Worm (Caenorhabditis elegans) whole organism, L3 larva: Measurements from ENCODE around the gene npr-5.
A peak's percentile ranks its signal among the peaks of the same experiment; 100 is the strongest.

Experiments
- R02D3.7 ChIP-seq: fragments of 150-350 bp; optimal IDR thresholded peaks from 2 replicates; lab custom pipeline; 2014; ENCODE audit warnings: missing biosample characterization, missing genetic modification characterization
- aly-2 ChIP-seq: fragments of 150-350 bp; optimal IDR thresholded peaks from 2 replicates; lab custom pipeline; 2014; ENCODE audit warnings: missing biosample characterization, missing genetic modification characterization
- ama-1 ChIP-seq: fragments of 150-350 bp; optimal IDR thresholded peaks from 2 replicates; lab custom pipeline; 2018
- ceh-82 ChIP-seq: fragments of 150-350 bp; optimal IDR thresholded peaks from 2 replicates; lab custom pipeline; 2014; ENCODE audit warnings: missing biosample characterization, missing genetic modification characterization
- ceh-9 ChIP-seq: sonication (generic microtip); optimal IDR thresholded peaks from 2 replicates; lab custom pipeline; 2018; ENCODE audit warnings: missing biosample characterization, missing genetic modification characterization
- daf-12 ChIP-seq: fragments of 150-350 bp; optimal IDR thresholded peaks from 2 replicates; lab custom pipeline; 2014; ENCODE audit warnings: missing biosample characterization, missing genetic modification reagents, missing genetic modification characterization
- egl-27 ChIP-seq: sonication (generic microtip); optimal IDR thresholded peaks from 4 replicates; lab custom pipeline; 2017; ENCODE audit warnings: missing biosample characterization, missing genetic modification reagents, missing genetic modification characterization
- egl-5 ChIP-seq: fragments of 150-350 bp; optimal IDR thresholded peaks from 2 replicates; lab custom pipeline; 2017; ENCODE audit warnings: missing biosample characterization, missing genetic modification reagents, missing genetic modification characterization, inconsistent platforms
- elt-1 ChIP-seq: fragments of 150-350 bp; optimal IDR thresholded peaks from 2 replicates; lab custom pipeline; 2014; ENCODE audit warnings: missing biosample characterization, missing genetic modification characterization
- elt-2 ChIP-seq: sonication (generic microtip); optimal IDR thresholded peaks from 2 replicates; lab custom pipeline; 2016; ENCODE audit warnings: missing genetic modification reagents, mild to moderate bottlenecking, missing genetic modification characterization, missing compliant biosample characterization
- elt-3 ChIP-seq, 3 experiments: fragments of 150-350 bp in 1 of 3; sonication (generic microtip) in 2 of 3; optimal IDR thresholded peaks; 2 replicates in 2 of 3; 4 replicates in 1 of 3; lab custom pipeline; 2014 to 2017; ENCODE audit warnings: missing biosample characterization in 3 of 3, missing genetic modification characterization in 3 of 3
- eor-1 ChIP-seq, 2 experiments: fragments of 150-350 bp; optimal IDR thresholded peaks; 2 replicates each; lab custom pipeline; 2014 to 2018; ENCODE audit warnings: missing biosample characterization in 2 of 2, missing genetic modification characterization in 2 of 2
- fkh-10 ChIP-seq: sonication (generic microtip); optimal IDR thresholded peaks from 2 replicates; lab custom pipeline; 2017; ENCODE audit warnings: missing biosample characterization, missing genetic modification reagents, missing genetic modification characterization
- fos-1 ChIP-seq: fragments of 150-350 bp; optimal IDR thresholded peaks from 2 replicates; lab custom pipeline; 2014; ENCODE audit warnings: missing biosample characterization, missing genetic modification characterization
- hmg-11 ChIP-seq: sonication (generic microtip); optimal IDR thresholded peaks from 2 replicates; lab custom pipeline; 2016; ENCODE audit warnings: missing genetic modification characterization, missing compliant biosample characterization
- jun-1 ChIP-seq: fragments of 150-350 bp; optimal IDR thresholded peaks from 2 replicates; lab custom pipeline; 2014; ENCODE audit warnings: missing biosample characterization, missing genetic modification reagents, missing genetic modification characterization
- lin-15B ChIP-seq: fragments of 150-350 bp; optimal IDR thresholded peaks from 2 replicates; lab custom pipeline; 2014; ENCODE audit warnings: missing biosample characterization, missing genetic modification characterization
- lsy-12 ChIP-seq: sonication (generic microtip); optimal IDR thresholded peaks from 2 replicates; lab custom pipeline; 2016; ENCODE audit warnings: mild to moderate bottlenecking, missing genetic modification characterization, missing compliant biosample characterization
- mml-1 ChIP-seq: fragments of 150-350 bp; sonication (generic microtip); optimal IDR thresholded peaks from 3 replicates; lab custom pipeline; 2014; ENCODE audit warnings: missing biosample characterization, missing genetic modification characterization
- nfya-1 ChIP-seq: sonication (generic microtip); optimal IDR thresholded peaks from 2 replicates; lab custom pipeline; 2017; ENCODE audit warnings: missing genetic modification characterization, mild to moderate bottlenecking, missing compliant biosample characterization, antibody characterized with exemption, moderate library complexity; ENCODE audit not compliant: insufficient read depth
- nhr-11 ChIP-seq: fragments of 150-350 bp; optimal IDR thresholded peaks from 2 replicates; lab custom pipeline; 2014; ENCODE audit warnings: missing biosample characterization, missing genetic modification characterization
- nhr-12 ChIP-seq: fragments of 150-350 bp; optimal IDR thresholded peaks from 2 replicates; lab custom pipeline; 2014; ENCODE audit warnings: missing biosample characterization, missing genetic modification characterization
- nhr-28 ChIP-seq: fragments of 150-350 bp; optimal IDR thresholded peaks from 2 replicates; lab custom pipeline; 2014; ENCODE audit warnings: missing biosample characterization, missing genetic modification characterization
- nhr-67 ChIP-seq: fragments of 150-350 bp; optimal IDR thresholded peaks from 2 replicates; lab custom pipeline; 2014; ENCODE audit warnings: missing biosample characterization, missing genetic modification characterization
- nhr-77 ChIP-seq: fragments of 150-350 bp; optimal IDR thresholded peaks from 2 replicates; lab custom pipeline; 2014; ENCODE audit warnings: missing biosample characterization, missing genetic modification characterization
- pha-4 ChIP-seq: fragments of 150-350 bp; optimal IDR thresholded peaks from 2 replicates; lab custom pipeline; 2014; ENCODE audit warnings: missing biosample characterization, missing genetic modification reagents, missing genetic modification characterization
- pqm-1 ChIP-seq: fragments of 150-350 bp; optimal IDR thresholded peaks from 2 replicates; lab custom pipeline; 2017; ENCODE audit warnings: missing biosample characterization, missing genetic modification characterization, inconsistent platforms
- skn-1 ChIP-seq: fragments of 150-350 bp; optimal IDR thresholded peaks from 2 replicates; lab custom pipeline; 2014; ENCODE audit warnings: missing biosample characterization, missing genetic modification characterization
- snpc-4 ChIP-seq: fragments of 150-350 bp; optimal IDR thresholded peaks from 2 replicates; lab custom pipeline; 2014; ENCODE audit warnings: missing biosample characterization, missing genetic modification characterization
- unc-39 ChIP-seq: sonication (generic microtip); optimal IDR thresholded peaks from 4 replicates; lab custom pipeline; 2017; ENCODE audit warnings: missing biosample characterization, missing genetic modification characterization
- unc-62 ChIP-seq: fragments of 150-350 bp; sonication (generic microtip); optimal IDR thresholded peaks from 4 replicates; lab custom pipeline; 2014; ENCODE audit warnings: missing biosample characterization, missing genetic modification reagents, missing genetic modification characterization
- zag-1 ChIP-seq: fragments of 150-350 bp; optimal IDR thresholded peaks from 2 replicates; lab custom pipeline; 2014; ENCODE audit warnings: missing biosample characterization, missing genetic modification characterization
- ztf-11 ChIP-seq: fragments of 150-350 bp; optimal IDR thresholded peaks from 2 replicates; lab custom pipeline; 2014; ENCODE audit warnings: missing biosample characterization, missing genetic modification characterization
- ztf-4 ChIP-seq: fragments of 150-350 bp; optimal IDR thresholded peaks from 2 replicates; lab custom pipeline; 2014; ENCODE audit warnings: missing biosample characterization, missing genetic modification characterization

npr-5 gene

DNA sequence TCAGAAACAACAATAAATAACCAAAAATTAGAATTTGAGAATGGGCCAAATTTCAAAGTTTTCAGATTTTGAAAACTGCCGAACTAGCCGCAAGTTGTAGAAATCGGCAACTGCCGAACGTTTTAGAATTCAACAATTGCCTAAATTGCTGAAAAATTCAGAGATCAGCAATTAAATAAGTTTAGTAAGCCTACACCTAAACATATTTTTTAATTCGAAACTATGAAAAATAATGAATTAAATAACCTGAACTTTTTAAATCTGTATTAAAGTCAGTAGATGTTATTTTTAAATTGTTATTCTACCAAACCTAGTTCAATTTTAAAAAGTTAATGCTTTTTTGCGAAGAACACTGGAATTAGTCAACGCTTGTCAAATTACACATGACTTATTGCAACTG is 22.8 kb downstream of the npr-5 start, which contains the start of gene nhr-204:
nhr-204 (minus strand) TSS at position 101 of the 400 bp plus-strand sequence.
- TF ChIP-seq egl-27 (tag; lab: Kevin White, UChicago) (no peak), fos-1 (tag; lab: Kevin White, UChicago) (no peak), nhr-12 (tag; lab: Kevin White, UChicago) (no peak), unc-39 (no peak), skn-1 (tag; lab: Kevin White, UChicago) (no peak), ztf-11 (tag; lab: Kevin White, UChicago) (no peak), aly-2 (tag; lab: Kevin White, UChicago) (no peak)

DNA sequence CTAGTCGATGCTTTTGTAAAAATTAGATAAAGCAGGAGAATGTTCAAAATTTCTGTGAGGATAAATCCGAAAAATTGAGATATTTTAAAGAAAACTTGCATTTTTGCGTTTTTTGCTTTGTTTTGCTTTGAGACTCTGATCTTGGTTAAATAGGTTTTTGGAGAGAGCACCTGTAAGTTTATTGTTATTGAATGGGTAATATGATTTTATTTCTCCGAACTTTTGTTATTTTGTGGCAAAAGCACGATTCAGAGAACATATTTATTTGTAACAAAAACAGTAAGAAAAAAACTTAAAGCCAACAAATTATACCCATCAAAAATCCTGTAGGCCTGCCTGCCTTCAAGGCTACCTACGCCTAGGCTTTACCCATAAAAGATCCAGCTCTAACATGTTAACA is 26.9 kb downstream of the npr-5 start, which contains the start of gene str-121:
str-121 (minus strand) TSS at position 101 of the 400 bp plus-strand sequence.
- TF ChIP-seq fkh-10, result no peak
- no peak for TF ChIP-seq nfya-1 (tag; lab: Kevin White, UChicago)
- TF ChIP-seq elt-1, result no peak
- TF ChIP-seq hmg-11 (tag; lab: Kevin White, UChicago), result no peak
- TF ChIP-seq nhr-12 (tag; lab: Kevin White, UChicago), result no peak
- no peak for TF ChIP-seq nhr-77
- TF ChIP-seq ceh-9 (tag; lab: Kevin White, UChicago), result no peak
- TF ChIP-seq ztf-4 (tag; lab: Kevin White, UChicago), result no peak
- no peak for TF ChIP-seq skn-1 (tag; lab: Kevin White, UChicago)
- no peak for TF ChIP-seq R02D3.7 (tag; lab: Kevin White, UChicago)
- TF ChIP-seq daf-12 (tag; lab: Kevin White, UChicago), result no peak
- TF ChIP-seq unc-39, result no peak
- TF ChIP-seq pqm-1 (tag; lab: Kevin White, UChicago), result no peak
- TF ChIP-seq lin-15B (tag; lab: Kevin White, UChicago), result no peak
- TF ChIP-seq fos-1 (tag; lab: Kevin White, UChicago), result no peak
- TF ChIP-seq snpc-4, result no peak

DNA sequence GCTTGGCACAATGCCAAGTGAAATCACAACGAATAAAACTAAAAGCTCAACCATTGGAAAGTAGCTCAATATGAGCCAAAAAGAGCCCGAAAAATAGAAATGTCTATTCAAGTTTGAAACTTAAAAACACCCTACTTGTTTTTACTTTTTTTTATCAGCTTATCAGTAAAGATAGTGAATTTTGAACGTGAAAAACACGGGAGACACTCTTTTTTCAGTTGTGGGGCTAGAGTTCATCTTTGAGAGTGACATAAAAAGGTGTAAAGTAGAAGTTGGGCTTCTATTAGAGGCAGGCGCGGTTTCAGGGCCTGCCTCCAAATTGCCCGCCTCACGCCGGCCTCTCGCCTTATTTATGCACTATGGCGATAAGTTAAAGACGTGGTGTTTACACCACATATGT is 29.9 kb downstream of the npr-5 start, which contains the start of gene oac-39:
oac-39 (minus strand) TSS at position 101 of the 400 bp plus-strand sequence.
- no peak for TF ChIP-seq unc-62 (GFP tag; lab: Kevin White, UChicago)
- TF ChIP-seq ceh-82 (tag; lab: Kevin White, UChicago), result no peak
- no peak for TF ChIP-seq elt-3 (tag; optimal IDR thresholded peaks at IDR 0.05; lab: Kevin White, UChicago)
- TF ChIP-seq elt-1, result no peak
- TF ChIP-seq nhr-11 (tag; lab: Kevin White, UChicago), result no peak
- no peak for TF ChIP-seq eor-1 (tag; optimal IDR thresholded peaks at IDR 0.05; lab: Kevin White, UChicago)
- no peak for TF ChIP-seq nhr-67
- TF ChIP-seq pha-4 (tag; lab: Kevin White, UChicago), result no peak
- no peak for TF ChIP-seq hmg-11 (tag; lab: Kevin White, UChicago)
- no peak for TF ChIP-seq nfya-1 (tag; lab: Kevin White, UChicago)
- TF ChIP-seq nhr-28 (tag; lab: Kevin White, UChicago), result no peak
- TF ChIP-seq jun-1 (tag; lab: Kevin White, UChicago), result no peak
- no peak for TF ChIP-seq nhr-12 (tag; lab: Kevin White, UChicago)
- no peak for TF ChIP-seq elt-2 (tag; lab: Kevin White, UChicago)
- TF ChIP-seq ztf-4 (tag; lab: Kevin White, UChicago), result no peak

DNA sequence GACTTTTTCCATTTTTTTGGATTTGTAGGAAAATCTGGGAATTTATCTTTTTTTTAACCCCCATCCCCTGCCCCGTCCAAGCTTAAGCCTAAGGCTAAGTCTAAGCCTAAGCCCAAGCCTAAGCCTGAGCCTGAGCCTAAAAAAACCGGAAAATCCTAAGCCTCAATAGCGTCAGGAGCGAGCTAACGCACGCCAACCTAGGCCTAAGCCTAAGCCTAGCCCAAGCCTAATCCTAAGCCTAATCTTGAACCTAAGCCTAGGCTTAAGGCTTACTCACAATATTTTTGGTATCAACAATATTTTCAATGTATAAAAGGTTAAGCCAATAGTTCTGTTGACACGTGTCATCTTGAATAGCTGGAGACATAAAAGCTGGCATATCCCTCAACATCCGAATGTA is 32.9 kb downstream of the npr-5 start:
- TF ChIP-seq pqm-1 (tag; lab: Kevin White, UChicago), result no peak
- TF ChIP-seq zag-1 (tag; lab: Kevin White, UChicago), result no peak
- TF ChIP-seq fos-1 (tag; lab: Kevin White, UChicago), result no peak
- TF ChIP-seq, all 47 proteins: peak for 0

DNA sequence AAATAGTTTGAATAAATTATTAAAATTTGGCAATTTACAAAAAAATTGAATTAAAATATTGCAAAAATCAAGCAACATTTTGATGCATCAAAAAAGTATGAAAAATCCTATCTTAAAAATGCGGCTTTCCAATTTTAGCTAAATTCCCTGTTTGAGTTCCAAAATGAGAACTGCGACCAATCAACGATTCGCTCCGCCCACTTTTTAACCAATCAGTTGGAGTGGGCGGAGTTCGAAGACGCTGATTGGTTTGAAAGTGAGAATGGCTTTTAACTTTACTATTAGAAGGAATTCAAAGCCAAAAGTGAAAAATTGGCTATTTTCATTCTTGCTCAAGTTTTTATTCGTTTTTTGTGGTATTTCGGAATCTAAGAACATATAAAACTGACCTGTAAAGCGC is 33.9 kb downstream of the npr-5 start:
- TF ChIP-seq nhr-28 (tag; lab: Kevin White, UChicago) (no peak), egl-5 (tag; lab: Kevin White, UChicago) (no peak), ama-1 (lab: Kevin White, UChicago) (no peak), nhr-11 (tag; lab: Kevin White, UChicago) (no peak), lsy-12 (tag; lab: Kevin White, UChicago) (no peak), ceh-82 (tag; lab: Kevin White, UChicago) (no peak), nfya-1 (tag; lab: Kevin White, UChicago) (peak; percentile 81), mml-1 (no peak)
